Fruit fly (Drosophila melanogaster): ENCODE measurements around the gene P5CS.

- TF ChIP-seq CG4318 (GFP tag; optimal IDR thresholded peaks at IDR 0.05) (no peak), CG10669 (GFP tag; optimal IDR thresholded peaks at IDR 0.05) (peak; percentile 44), net (GFP tag; optimal IDR thresholded peaks at IDR 0.05) (peak; percentile 46), CG31627 (GFP tag; optimal IDR thresholded peaks at IDR 0.05) (no peak), spab (GFP tag; optimal IDR thresholded peaks at IDR 0.05) (peak; percentile 66), Hr39 (GFP tag; optimal IDR thresholded peaks at IDR 0.05) (no peak), fd85E (GFP tag; optimal IDR thresholded peaks at IDR 0.05) (no peak), Blimp-1 (GFP tag; optimal IDR thresholded peaks at IDR 0.05) (no peak), cyc (GFP tag; optimal IDR thresholded peaks at IDR 0.05) (no peak), pdm3 (GFP tag; optimal IDR thresholded peaks at IDR 0.05) (no peak), OdsH (GFP tag; optimal IDR thresholded peaks at IDR 0.05) (peak; percentile 10), CG32006 (GFP tag; optimal IDR thresholded peaks at IDR 0.05) (no peak)
Observed at dm6 chr3L:21934462-21934861, 37.3 kb upstream of the P5CS start, which contains the start of gene SLC22A.
